Worm (Caenorhabditis elegans): ENCODE results near the gene slc-17.1.

Gene slc-17.1

ce11 chrX:17423894-17424594 lies 40.7 kb downstream of the slc-17.1 start:
- TF ChIP-seq tbx-8 (GFP tag; optimal IDR thresholded peaks at IDR 0.05) = no peak
- TF ChIP-seq nhr-2 (tag; optimal IDR thresholded peaks at IDR 0.05) = no peak
- no peak for TF ChIP-seq unc-120 (tag; optimal IDR thresholded peaks at IDR 0.05; ENCODE audit: poor library complexity, severe bottlenecking)
- TF ChIP-seq ceh-39 (tag; optimal IDR thresholded peaks at IDR 0.05) = no peak
- no peak for TF ChIP-seq lin-13 (tag; optimal IDR thresholded peaks at IDR 0.05)
- TF ChIP-seq sem-2 (GFP tag; optimal IDR thresholded peaks at IDR 0.05) = no peak
- no peak for TF ChIP-seq cnd-1 (tag; optimal IDR thresholded peaks at IDR 0.05)
- no peak for TF ChIP-seq elt-1 (tag; optimal IDR thresholded peaks at IDR 0.05; ENCODE audit: borderline replicate concordance, insufficient read depth)
- TF ChIP-seq mls-2 (tag; optimal IDR thresholded peaks at IDR 0.05) = no peak
- no peak for TF ChIP-seq lsy-2 (tag; optimal IDR thresholded peaks at IDR 0.05)
- no peak for TF ChIP-seq unc-39 (tag; optimal IDR thresholded peaks at IDR 0.05)
- TF ChIP-seq lin-32 (GFP tag; optimal IDR thresholded peaks at IDR 0.05) = no peak
- TF ChIP-seq mab-5 (tag; optimal IDR thresholded peaks at IDR 0.05) = no peak
- no peak for TF ChIP-seq sptf-1 (tag; optimal IDR thresholded peaks at IDR 0.05)
- no peak for TF ChIP-seq ham-2 (GFP tag; optimal IDR thresholded peaks at IDR 0.05)
- TF ChIP-seq pha-4 (tag; optimal IDR thresholded peaks at IDR 0.05) = no peak

ce11 chrX:17422593-17422992 lies 42.1 kb downstream of the slc-17.1 start:
- no peak for TF ChIP-seq M03D4.4 (tag; optimal IDR thresholded peaks at IDR 0.05)
- no peak for TF ChIP-seq pha-4 (tag; optimal IDR thresholded peaks at IDR 0.05)
- no peak for TF ChIP-seq nhr-76 (tag; optimal IDR thresholded peaks at IDR 0.05)

- no peak for TF ChIP-seq ceh-39 (tag; optimal IDR thresholded peaks at IDR 0.05)
- no peak for TF ChIP-seq mab-5 (tag; optimal IDR thresholded peaks at IDR 0.05)
- no peak for TF ChIP-seq ceh-43 (GFP tag; optimal IDR thresholded peaks at IDR 0.05)
- TF ChIP-seq lin-32 (GFP tag; optimal IDR thresholded peaks at IDR 0.05) = no peak
- no peak for TF ChIP-seq snpc-4 (tag; optimal IDR thresholded peaks at IDR 0.05)
- TF ChIP-seq elt-3 (tag; optimal IDR thresholded peaks at IDR 0.05) = no peak
- TF ChIP-seq unc-62 (GFP tag; optimal IDR thresholded peaks at IDR 0.05) = no peak
- TF ChIP-seq ceh-83 (GFP tag; optimal IDR thresholded peaks at IDR 0.05) = no peak
- no peak for TF ChIP-seq mls-2 (tag; optimal IDR thresholded peaks at IDR 0.05)
- no peak for TF ChIP-seq drap-1 (GFP tag; optimal IDR thresholded peaks at IDR 0.05)
- TF ChIP-seq ztf-11 (tag; optimal IDR thresholded peaks at IDR 0.05) = no peak
- no peak for TF ChIP-seq hlh-1 (tag; optimal IDR thresholded peaks at IDR 0.05)
- no peak for TF ChIP-seq nhr-76 (tag; optimal IDR thresholded peaks at IDR 0.05)
- TF ChIP-seq blmp-1 (tag; optimal IDR thresholded peaks at IDR 0.05) = no peak
- TF ChIP-seq sptf-1 (tag; optimal IDR thresholded peaks at IDR 0.05) = no peak
- no peak for TF ChIP-seq unc-120 (tag; optimal IDR thresholded peaks at IDR 0.05; ENCODE audit: poor library complexity, severe bottlenecking)
- no peak for TF ChIP-seq sem-2 (GFP tag; optimal IDR thresholded peaks at IDR 0.05)
- TF ChIP-seq nhr-12 (tag; optimal IDR thresholded peaks at IDR 0.05) = no peak
- TF ChIP-seq nhr-28 (tag; optimal IDR thresholded peaks at IDR 0.05) = no peak
Observed at ce11 chrX:17421532-17422078, 43.1 kb downstream of the slc-17.1 start, which contains the start of gene osm-11. Gene osm-11 (minus strand): TSS chrX:17421582.

ce11 chrX:17420585-17421459 lies 43.9 kb downstream of the slc-17.1 start:
- TF ChIP-seq nhr-28 (tag; optimal IDR thresholded peaks at IDR 0.05) = no peak
- no peak for TF ChIP-seq lsy-2 (tag; optimal IDR thresholded peaks at IDR 0.05)
- no peak for TF ChIP-seq cnd-1 (tag; optimal IDR thresholded peaks at IDR 0.05)
- TF ChIP-seq mab-5 (tag; optimal IDR thresholded peaks at IDR 0.05) = no peak
- TF ChIP-seq ham-2 (GFP tag; optimal IDR thresholded peaks at IDR 0.05) = no peak
- TF ChIP-seq tbx-8 (GFP tag; optimal IDR thresholded peaks at IDR 0.05) = no peak
- no peak for TF ChIP-seq mls-2 (tag; optimal IDR thresholded peaks at IDR 0.05)
- TF ChIP-seq ztf-11 (tag; optimal IDR thresholded peaks at IDR 0.05) = no peak
- TF ChIP-seq nhr-12 (tag; optimal IDR thresholded peaks at IDR 0.05) = no peak
- no peak for TF ChIP-seq snpc-4 (tag; optimal IDR thresholded peaks at IDR 0.05)
- no peak for TF ChIP-seq lin-13 (tag; optimal IDR thresholded peaks at IDR 0.05)
- no peak for TF ChIP-seq blmp-1 (tag; optimal IDR thresholded peaks at IDR 0.05)
- TF ChIP-seq ceh-43 (GFP tag; optimal IDR thresholded peaks at IDR 0.05) = no peak
- TF ChIP-seq pha-4 (tag; optimal IDR thresholded peaks at IDR 0.05) = no peak
- no peak for TF ChIP-seq ces-1 (GFP tag; optimal IDR thresholded peaks at IDR 0.05)
- TF ChIP-seq nhr-2 (tag; optimal IDR thresholded peaks at IDR 0.05) = no peak
- TF ChIP-seq M03D4.4 (tag; optimal IDR thresholded peaks at IDR 0.05) = no peak
- TF ChIP-seq zip-8 (tag; optimal IDR thresholded peaks at IDR 0.05) = no peak
- TF ChIP-seq bed-3 (GFP tag; optimal IDR thresholded peaks at IDR 0.05) = no peak
